Fruit fly (Drosophila melanogaster): ENCODE measurements around the gene twf.

The twf gene

dm6 chr3R:14154341-14154740, 31.9 kb downstream of the twf start, which contains the start of gene CG44215:
Gene CG44215, minus strand, starts transcription at chr3R:14154441.
- TF ChIP-seq EcR (GFP tag; optimal IDR thresholded peaks at IDR 0.05), result no peak
- no peak for TF ChIP-seq usp (GFP tag; optimal IDR thresholded peaks at IDR 0.05)
- no peak for TF ChIP-seq psq (optimal IDR thresholded peaks at IDR 0.05)
- no peak for TF ChIP-seq CG8478 (optimal IDR thresholded peaks at IDR 0.05)
- TF ChIP-seq pan (optimal IDR thresholded peaks at IDR 0.05), result no peak
- TF ChIP-seq Dll (optimal IDR thresholded peaks at IDR 0.05), result no peak

DNA sequence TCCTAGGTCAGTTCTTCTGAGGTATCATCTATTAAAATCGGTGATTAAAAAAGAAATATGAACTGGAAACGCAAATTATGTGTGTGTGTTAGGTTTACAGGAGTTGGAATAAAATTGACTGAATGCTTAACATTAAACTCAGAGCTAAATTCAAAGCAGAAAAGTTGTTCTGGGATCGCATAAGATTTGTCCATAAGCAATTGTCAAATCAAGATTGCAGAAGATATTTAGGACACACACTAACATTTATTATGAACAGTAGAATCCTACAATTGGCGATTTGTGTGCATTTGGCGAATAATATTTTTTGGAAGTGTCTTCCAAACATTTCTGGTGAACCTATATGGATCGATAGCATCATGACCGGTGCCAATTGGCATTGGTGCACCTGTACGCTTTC, 34.9 kb downstream of the twf start, which contains the start of gene CG31533:
Gene CG31533 (minus strand): TSS at position 101 of the 400 bp plus-strand sequence.
- no peak for TF ChIP-seq Dll (optimal IDR thresholded peaks at IDR 0.05)
- TF ChIP-seq CG8478 (optimal IDR thresholded peaks at IDR 0.05), result no peak
- no peak for TF ChIP-seq usp (GFP tag; optimal IDR thresholded peaks at IDR 0.05)
- no peak for TF ChIP-seq EcR (GFP tag; optimal IDR thresholded peaks at IDR 0.05)
- TF ChIP-seq pan (optimal IDR thresholded peaks at IDR 0.05), result no peak
- TF ChIP-seq psq (optimal IDR thresholded peaks at IDR 0.05), result no peak

- no peak for TF ChIP-seq EcR (GFP tag; optimal IDR thresholded peaks at IDR 0.05)
- no peak for TF ChIP-seq Dll (optimal IDR thresholded peaks at IDR 0.05)
- TF ChIP-seq CG8478 (optimal IDR thresholded peaks at IDR 0.05), result no peak
- no peak for TF ChIP-seq pan (optimal IDR thresholded peaks at IDR 0.05)
- no peak for TF ChIP-seq psq (optimal IDR thresholded peaks at IDR 0.05)
- TF ChIP-seq usp (GFP tag; optimal IDR thresholded peaks at IDR 0.05), result no peak
These were observed 37.7 kb downstream of the twf start, which contains the start of gene CG31327 for dm6 chr3R:14160178-14160577. Gene CG31327, minus strand, starts transcription at chr3R:14160278.

DNA sequence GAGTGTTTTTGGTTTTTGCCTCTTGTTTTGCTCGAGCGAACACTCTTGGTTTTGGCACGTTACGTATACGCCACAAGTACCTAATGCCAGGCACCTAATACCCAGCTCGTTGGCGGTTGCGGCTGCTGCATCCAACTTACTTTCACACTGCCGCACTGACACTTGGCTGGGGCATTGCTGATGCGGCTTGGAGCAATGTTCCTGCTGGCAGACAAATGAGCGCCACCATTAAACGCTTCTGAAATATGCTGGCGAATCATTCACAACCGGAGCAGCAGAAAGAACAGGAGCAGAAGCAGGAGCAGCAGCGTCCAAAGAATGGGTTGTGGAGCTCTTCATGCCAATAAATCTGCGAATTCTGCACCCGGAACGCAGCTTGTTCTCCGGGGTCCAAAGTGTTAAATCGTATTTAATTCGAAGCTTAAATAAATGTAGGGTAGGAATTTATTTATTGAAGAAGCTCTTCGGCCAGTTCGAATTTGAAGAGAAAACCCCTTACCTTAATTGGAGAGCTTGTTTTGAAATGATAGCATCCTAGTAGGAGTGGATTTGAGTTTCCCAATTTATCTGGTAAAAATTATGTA, 39.8 kb downstream of the twf start, which contains the start of gene CG3199:
Gene CG3199 (plus strand): TSS at position 534 of the 584 bp plus-strand sequence.
- TF ChIP-seq CG8478 (optimal IDR thresholded peaks at IDR 0.05), result no peak
- TF ChIP-seq usp (GFP tag; optimal IDR thresholded peaks at IDR 0.05), result no peak
- TF ChIP-seq psq (optimal IDR thresholded peaks at IDR 0.05), result no peak
- no peak for TF ChIP-seq Dll (optimal IDR thresholded peaks at IDR 0.05)
